Worm (Caenorhabditis elegans) whole organism, L2 larva: ENCODE results near the gene col-155.

Experiments
- C34F6.9 ChIP-seq: fragments of 150-350 bp; optimal IDR thresholded peaks from 2 replicates; lab custom pipeline; 2014; ENCODE audit warnings: missing biosample characterization, missing genetic modification characterization
- F13H6.1 ChIP-seq: sonication (generic microtip); optimal IDR thresholded peaks from 2 replicates; lab custom pipeline; 2016; ENCODE audit warnings: missing genetic modification characterization, missing compliant biosample characterization
- Y55F3AM.14 ChIP-seq: fragments of 200-800 bp; sonication (Bioruptor generic); optimal IDR thresholded peaks from 2 replicates; lab custom pipeline; 2018; ENCODE audit warnings: mild to moderate bottlenecking, missing genetic modification characterization, missing compliant biosample characterization
- ZK546.5 ChIP-seq: sonication (generic microtip); optimal IDR thresholded peaks from 2 replicates; lab custom pipeline; 2017; ENCODE audit warnings: missing biosample characterization, missing genetic modification characterization
- alr-1 ChIP-seq: fragments of 150-350 bp; optimal IDR thresholded peaks from 2 replicates; lab custom pipeline; 2014; ENCODE audit warnings: missing biosample characterization, missing genetic modification characterization
- aly-2 ChIP-seq: fragments of 150-350 bp; optimal IDR thresholded peaks from 2 replicates; lab custom pipeline; 2014; ENCODE audit warnings: missing biosample characterization, missing genetic modification characterization
- ama-1 ChIP-seq: fragments of 150-350 bp; optimal IDR thresholded peaks from 2 replicates; lab custom pipeline; 2018; ENCODE audit warnings: inconsistent platforms
- blmp-1 ChIP-seq: sonication (generic microtip); optimal IDR thresholded peaks from 2 replicates; lab custom pipeline; 2017; ENCODE audit warnings: missing genetic modification characterization, mild to moderate bottlenecking, missing compliant biosample characterization, antibody characterized with exemption, moderate library complexity; ENCODE audit not compliant: insufficient read depth
- ceh-16 ChIP-seq: fragments of 150-350 bp; optimal IDR thresholded peaks from 2 replicates; lab custom pipeline; 2014; ENCODE audit warnings: missing biosample characterization, missing genetic modification characterization
- ceh-82 ChIP-seq: fragments of 150-350 bp; optimal IDR thresholded peaks from 2 replicates; lab custom pipeline; 2014; ENCODE audit warnings: missing biosample characterization, missing genetic modification characterization
- crh-2 ChIP-seq: sonication (generic microtip); optimal IDR thresholded peaks from 2 replicates; lab custom pipeline; 2017; ENCODE audit warnings: missing biosample characterization, missing genetic modification characterization
- dmd-4 ChIP-seq: sonication (generic microtip); optimal IDR thresholded peaks from 2 replicates; lab custom pipeline; 2017; ENCODE audit warnings: missing biosample characterization, missing genetic modification characterization
- egl-27 ChIP-seq: sonication (generic microtip); optimal IDR thresholded peaks from 3 replicates; lab custom pipeline; 2017; ENCODE audit warnings: missing biosample characterization, missing genetic modification reagents, missing genetic modification characterization
- elt-1 ChIP-seq: fragments of 150-350 bp; optimal IDR thresholded peaks from 2 replicates; lab custom pipeline; 2014; ENCODE audit warnings: missing biosample characterization, missing genetic modification characterization
- elt-3 ChIP-seq: sonication (generic microtip); optimal IDR thresholded peaks from 2 replicates; lab custom pipeline; 2017; ENCODE audit warnings: missing biosample characterization, missing genetic modification characterization
- fos-1 ChIP-seq: fragments of 150-350 bp; optimal IDR thresholded peaks from 2 replicates; lab custom pipeline; 2014; ENCODE audit warnings: missing biosample characterization, missing genetic modification characterization
- gmeb-1 ChIP-seq: fragments of 150-350 bp; optimal IDR thresholded peaks from 2 replicates; lab custom pipeline; 2014; ENCODE audit warnings: missing biosample characterization, missing genetic modification characterization
- lin-39 ChIP-seq: fragments of 150-350 bp; optimal IDR thresholded peaks from 2 replicates; lab custom pipeline; 2014; ENCODE audit warnings: missing biosample characterization, missing genetic modification reagents, missing genetic modification characterization
- lsy-2 ChIP-seq, 2 experiments: fragments of 150-350 bp in 1 of 2; sonication (generic microtip) in 1 of 2; optimal IDR thresholded peaks; 2 replicates each; lab custom pipeline; 2014 to 2017; ENCODE audit warnings: missing biosample characterization in 2 of 2, missing genetic modification characterization in 2 of 2
- mab-5 ChIP-seq: fragments of 150-350 bp; optimal IDR thresholded peaks from 2 replicates; lab custom pipeline; 2014; ENCODE audit warnings: missing biosample characterization, missing genetic modification characterization
- mdl-1 ChIP-seq, 2 experiments: fragments of 150-350 bp in 1 of 2; sonication (generic microtip) in 1 of 2; optimal IDR thresholded peaks; 2 replicates each; lab custom pipeline; 2017; ENCODE audit warnings: missing biosample characterization in 2 of 2, missing genetic modification characterization in 2 of 2
- nhr-11 ChIP-seq: fragments of 150-350 bp; optimal IDR thresholded peaks from 2 replicates; lab custom pipeline; 2014; ENCODE audit warnings: missing biosample characterization, missing genetic modification characterization
- nhr-12 ChIP-seq: fragments of 150-350 bp; optimal IDR thresholded peaks from 2 replicates; lab custom pipeline; 2014; ENCODE audit warnings: missing biosample characterization, missing genetic modification characterization
- nhr-129 ChIP-seq: fragments of 150-350 bp; optimal IDR thresholded peaks from 2 replicates; lab custom pipeline; 2014; ENCODE audit warnings: missing biosample characterization, missing genetic modification characterization
- nhr-21 ChIP-seq: fragments of 150-350 bp; optimal IDR thresholded peaks from 2 replicates; lab custom pipeline; 2014; ENCODE audit warnings: missing biosample characterization, missing genetic modification characterization
- nhr-23 ChIP-seq: fragments of 150-350 bp; optimal IDR thresholded peaks from 2 replicates; lab custom pipeline; 2014; ENCODE audit warnings: missing biosample characterization, missing genetic modification reagents, missing genetic modification characterization
- nhr-237 ChIP-seq: fragments of 150-350 bp; optimal IDR thresholded peaks from 2 replicates; lab custom pipeline; 2014; ENCODE audit warnings: missing biosample characterization, missing genetic modification characterization
- nhr-25 ChIP-seq: fragments of 150-350 bp; sonication (generic microtip); optimal IDR thresholded peaks from 3 replicates; lab custom pipeline; 2014; ENCODE audit warnings: missing biosample characterization, missing genetic modification characterization
- nhr-6 ChIP-seq: fragments of 150-350 bp; optimal IDR thresholded peaks from 2 replicates; lab custom pipeline; 2014; ENCODE audit warnings: missing biosample characterization, missing genetic modification characterization
- peb-1 ChIP-seq: fragments of 150-350 bp; optimal IDR thresholded peaks from 2 replicates; lab custom pipeline; 2014; ENCODE audit warnings: missing biosample characterization, missing genetic modification characterization
- sem-4 ChIP-seq: fragments of 150-350 bp; optimal IDR thresholded peaks from 2 replicates; lab custom pipeline; 2014; ENCODE audit warnings: missing biosample characterization, missing genetic modification reagents, missing genetic modification characterization
- skn-1 ChIP-seq: sonication (generic microtip); optimal IDR thresholded peaks from 2 replicates; lab custom pipeline; 2017; ENCODE audit warnings: missing biosample characterization, missing genetic modification characterization
- sma-3 ChIP-seq: sonication (generic microtip); optimal IDR thresholded peaks from 2 replicates; lab custom pipeline; 2016; ENCODE audit warnings: missing genetic modification reagents, missing genetic modification characterization, missing compliant biosample characterization
- snpc-4 ChIP-seq: fragments of 150-350 bp; optimal IDR thresholded peaks from 2 replicates; lab custom pipeline; 2014; ENCODE audit warnings: missing biosample characterization, missing genetic modification characterization
- unc-39 ChIP-seq: fragments of 150-350 bp; optimal IDR thresholded peaks from 2 replicates; lab custom pipeline; 2014; ENCODE audit warnings: missing biosample characterization, missing genetic modification characterization
- unc-55 ChIP-seq: fragments of 150-350 bp; sonication (generic microtip); optimal IDR thresholded peaks from 3 replicates; lab custom pipeline; 2014; ENCODE audit warnings: missing biosample characterization, missing genetic modification reagents, missing genetic modification characterization
- unc-62 ChIP-seq: fragments of 150-350 bp; optimal IDR thresholded peaks from 2 replicates; lab custom pipeline; 2014; ENCODE audit warnings: missing biosample characterization, missing genetic modification reagents, missing genetic modification characterization
- zag-1 ChIP-seq: fragments of 150-350 bp; optimal IDR thresholded peaks from 2 replicates; lab custom pipeline; 2014; ENCODE audit warnings: missing biosample characterization, missing genetic modification characterization
- ztf-1 ChIP-seq: fragments of 200-800 bp; sonication (Bioruptor generic); conservative IDR thresholded peaks from 2 replicates; pipeline ENCODE4 v1.3.6; 2022; ENCODE audit warnings: missing genetic modification characterization, missing compliant biosample characterization
- ztf-4 ChIP-seq: fragments of 150-350 bp; optimal IDR thresholded peaks from 2 replicates; lab custom pipeline; 2014; ENCODE audit warnings: missing biosample characterization, missing genetic modification characterization

Gene col-155

ce11 chrV:11430823-11431222 is 41.1 kb upstream of the col-155 start:
- no peak for TF ChIP-seq unc-62 (GFP tag; lab: Kevin White, UChicago)
- TF ChIP-seq unc-39: no peak
- no peak for TF ChIP-seq ceh-16
- TF ChIP-seq blmp-1: no peak
- no peak for TF ChIP-seq fos-1 (tag; lab: Kevin White, UChicago)
- no peak for TF ChIP-seq nhr-21
- TF ChIP-seq zag-1: no peak

- peak; percentile 43 for TF ChIP-seq zag-1
- TF ChIP-seq nhr-21: no peak
- peak; percentile 36 for TF ChIP-seq C34F6.9 (tag; lab: Kevin White, UChicago)
These were observed 39.1 kb upstream of the col-155 start for ce11 chrV:11428728-11429127.

- TF ChIP-seq lin-39 (tag; lab: Kevin White, UChicago) (no peak), nhr-25 (no peak), sma-3 (GFP tag; lab: Kevin White, UChicago) (no peak), nhr-6 (no peak), mdl-1 (tag; optimal IDR thresholded peaks at IDR 0.05; lab: Kevin White, UChicago) (no peak), C34F6.9 (tag; lab: Kevin White, UChicago) (no peak), ceh-16 (no peak), zag-1 (no peak), nhr-23 (tag; lab: Kevin White, UChicago) (no peak), elt-1 (tag; lab: Kevin White, UChicago) (no peak), ztf-4 (tag; lab: Kevin White, UChicago) (no peak), nhr-12 (tag; lab: Kevin White, UChicago) (no peak), nhr-129 (tag; lab: Kevin White, UChicago) (no peak)
These were observed 34.9 kb upstream of the col-155 start, which contains the start of gene T26H10.2 for ce11 chrV:11424565-11424964. Gene T26H10.2, minus strand, starts transcription at chrV:11424665.

- no peak for TF ChIP-seq fos-1 (tag; lab: Kevin White, UChicago)
- no peak for TF ChIP-seq snpc-4 (tag; lab: Kevin White, UChicago)
- TF ChIP-seq crh-2 (tag; lab: Kevin White, UChicago): no peak
- TF ChIP-seq elt-3 (tag; lab: Kevin White, UChicago): no peak
- TF ChIP-seq nhr-11 (tag; lab: Kevin White, UChicago): no peak
- TF ChIP-seq F13H6.1 (tag; lab: Kevin White, UChicago): no peak
- no peak for TF ChIP-seq sma-3 (GFP tag; lab: Kevin White, UChicago)
- TF ChIP-seq lsy-2 (tag; optimal IDR thresholded peaks at IDR 0.05; lab: Kevin White, UChicago): no peak
- no peak for TF ChIP-seq lin-39 (tag; lab: Kevin White, UChicago)
- no peak for TF ChIP-seq dmd-4 (tag; lab: Kevin White, UChicago)
- no peak for TF ChIP-seq alr-1 (tag; lab: Kevin White, UChicago)
- TF ChIP-seq mdl-1 (tag; optimal IDR thresholded peaks at IDR 0.05; lab: Kevin White, UChicago): no peak
- no peak for TF ChIP-seq nhr-23 (tag; lab: Kevin White, UChicago)
- TF ChIP-seq aly-2 (tag; lab: Kevin White, UChicago): no peak
- no peak for TF ChIP-seq Y55F3AM.14 (GFP tag; lab: Kevin White, UChicago)
- TF ChIP-seq C34F6.9 (tag; lab: Kevin White, UChicago): no peak
- no peak for TF ChIP-seq ztf-1
- TF ChIP-seq unc-39: no peak
- TF ChIP-seq sem-4 (tag; lab: Kevin White, UChicago): no peak
- TF ChIP-seq, all 48 proteins: peak for 0
These were observed 31.9 kb upstream of the col-155 start, which contains the start of gene des-2 for ce11 chrV:11421605-11422004. Gene des-2, minus strand, starts transcription at chrV:11421705.

ce11 chrV:11415059-11415458 is 25.4 kb upstream of the col-155 start, which contains the start of gene deg-3:
Gene deg-3, minus strand, starts transcription at chrV:11415159.
- no peak for TF ChIP-seq peb-1 (tag; lab: Kevin White, UChicago)
- TF ChIP-seq nhr-23 (tag; lab: Kevin White, UChicago): no peak

ce11 chrV:11412125-11412524 is 22.4 kb upstream of the col-155 start:
- TF ChIP-seq unc-62 (GFP tag; lab: Kevin White, UChicago) (no peak), blmp-1 (no peak), ama-1 (lab: Kevin White, UChicago) (no peak), ceh-16 (no peak), mdl-1 (tag; optimal IDR thresholded peaks at IDR 0.05; lab: Kevin White, UChicago) (no peak), unc-55 (no peak), elt-3 (tag; lab: Kevin White, UChicago) (no peak), egl-27 (tag; lab: Kevin White, UChicago) (peak; percentile 15), crh-2 (tag; lab: Kevin White, UChicago) (peak; percentile 40), mab-5 (no peak), ceh-82 (no peak), skn-1 (tag; lab: Kevin White, UChicago) (no peak), ztf-1 (no peak), nhr-237 (tag; lab: Kevin White, UChicago) (no peak), lin-39 (tag; lab: Kevin White, UChicago) (no peak), nhr-23 (tag; lab: Kevin White, UChicago) (no peak), sma-3 (GFP tag; lab: Kevin White, UChicago) (peak; percentile 65), nhr-129 (tag; lab: Kevin White, UChicago) (peak; percentile 48), F13H6.1 (tag; lab: Kevin White, UChicago) (no peak), fos-1 (tag; lab: Kevin White, UChicago) (peak; percentile 61), gmeb-1 (tag; lab: Kevin White, UChicago) (no peak), snpc-4 (tag; lab: Kevin White, UChicago) (peak; percentile 65), nhr-11 (tag; lab: Kevin White, UChicago) (no peak), ZK546.5 (tag; lab: Kevin White, UChicago) (no peak), unc-39 (no peak), elt-1 (tag; lab: Kevin White, UChicago) (no peak), aly-2 (tag; lab: Kevin White, UChicago) (no peak), dmd-4 (tag; lab: Kevin White, UChicago) (no peak), C34F6.9 (tag; lab: Kevin White, UChicago) (no peak)
